Worm (Caenorhabditis elegans): ENCODE data around the gene nsph-1.1.

- TF ChIP-seq dao-5 (tag; optimal IDR thresholded peaks at IDR 0.05), result no peak
- no peak for TF ChIP-seq W03F9.2 (tag; optimal IDR thresholded peaks at IDR 0.05)
- TF ChIP-seq him-1 (tag; optimal IDR thresholded peaks at IDR 0.05), result no peak
These were observed 35.4 kb upstream of the nsph-1.1 start for ce11 chrII:8730960-8731693.

All from whole organism, L4/young adult.